Fruit fly (Drosophila melanogaster) whole organism, embryonic: ENCODE measurements around the gene RpL37A.
A peak's percentile ranks its signal among the peaks of the same experiment; 100 is the strongest.

Source experiments
- Ada2b ChIP-seq: fragments of 200-800 bp; sonication (Bioruptor generic); IDR thresholded peaks from 2 replicates; pipeline ENCODE4 v1.3.6; 2022; ENCODE audit warnings: missing biosample characterization, missing genetic modification characterization
- Adf1 ChIP-seq: fragments of 200-800 bp; sonication (Bioruptor generic); IDR thresholded peaks from 2 replicates; pipeline ENCODE4 v1.3.6; 2022; ENCODE audit warnings: missing biosample characterization, missing genetic modification characterization
- Antp ChIP-seq: fragments of 200-800 bp; sonication (Bioruptor generic); optimal IDR thresholded peaks from 3 replicates; lab custom pipeline; 2016; ENCODE audit warnings: missing biosample characterization, missing genetic modification characterization
- Atf3 ChIP-seq: fragments of 200-800 bp; sonication (Bioruptor generic); optimal IDR thresholded peaks from 3 replicates; lab custom pipeline; 2016; ENCODE audit warnings: missing biosample characterization, missing genetic modification characterization
- Atf6 ChIP-seq: fragments of 200-800 bp; sonication (Bioruptor generic); IDR thresholded peaks from 2 replicates; pipeline ENCODE4 v1.3.6; 2022; ENCODE audit warnings: missing biosample characterization, missing genetic modification characterization
- CG11560 ChIP-seq: fragments of 200-800 bp; sonication (Bioruptor generic); IDR thresholded peaks from 3 replicates; pipeline ENCODE4 v1.3.6; 2022; ENCODE audit warnings: missing biosample characterization, missing genetic modification characterization
- CG11696 ChIP-seq: fragments of 200-800 bp; sonication (Bioruptor generic); IDR thresholded peaks from 2 replicates; pipeline ENCODE4 v1.3.6; 2022; ENCODE audit warnings: missing biosample characterization, missing genetic modification characterization
- CG15514 ChIP-seq: fragments of 200-800 bp; sonication (Bioruptor generic); optimal IDR thresholded peaks from 3 replicates; lab custom pipeline; 2017; ENCODE audit warnings: missing biosample characterization, missing genetic modification characterization, mild to moderate bottlenecking, moderate library complexity, missing genetic modification reagents
- CG15601 ChIP-seq: fragments of 200-800 bp; sonication (Bioruptor generic); optimal IDR thresholded peaks from 3 replicates; lab custom pipeline; 2019; ENCODE audit warnings: missing biosample characterization, mild to moderate bottlenecking, missing genetic modification characterization, moderate library complexity
- CG17186 ChIP-seq: fragments of 200-800 bp; sonication (Bioruptor generic); optimal IDR thresholded peaks from 3 replicates; lab custom pipeline; 2017; ENCODE audit warnings: missing biosample characterization, missing genetic modification reagents, missing genetic modification characterization
- CG1832 ChIP-seq: fragments of 200-800 bp; sonication (Bioruptor generic); optimal IDR thresholded peaks from 2 replicates; lab custom pipeline; 2017; ENCODE audit warnings: missing biosample characterization, mild to moderate bottlenecking, missing genetic modification characterization, inconsistent platforms
- CG18619 ChIP-seq: fragments of 200-800 bp; sonication (Bioruptor generic); optimal IDR thresholded peaks from 3 replicates; lab custom pipeline; 2017; ENCODE audit warnings: missing biosample characterization, mild to moderate bottlenecking, missing genetic modification characterization
- CG32767 ChIP-seq: fragments of 200-800 bp; sonication (Bioruptor generic); IDR thresholded peaks from 2 replicates; pipeline ENCODE4 v1.3.6; 2022; ENCODE audit warnings: missing biosample characterization, missing genetic modification characterization
- CG6272 ChIP-seq: fragments of 200-800 bp; sonication (Bioruptor generic); IDR thresholded peaks from 2 replicates; pipeline ENCODE4 v1.3.6; 2022; ENCODE audit warnings: missing biosample characterization, missing genetic modification characterization
- CG7357 ChIP-seq: fragments of 200-800 bp; sonication (Bioruptor generic); IDR thresholded peaks from 3 replicates; pipeline ENCODE4 v1.3.6; 2022; ENCODE audit warnings: missing biosample characterization, missing genetic modification characterization
- CG7556 ChIP-seq: fragments of 200-800 bp; sonication (Bioruptor generic); optimal IDR thresholded peaks from 2 replicates; lab custom pipeline; 2017; ENCODE audit warnings: missing biosample characterization, mild to moderate bottlenecking, missing genetic modification characterization
- CG7745 ChIP-seq: fragments of 200-800 bp; sonication (Bioruptor generic); optimal IDR thresholded peaks from 2 replicates; lab custom pipeline; 2018; ENCODE audit warnings: missing biosample characterization, mild to moderate bottlenecking, missing genetic modification characterization, moderate library complexity
- CG7963 ChIP-seq: fragments of 200-800 bp; sonication (Bioruptor generic); IDR thresholded peaks from 3 replicates; pipeline ENCODE4 v1.3.6; 2022; ENCODE audit warnings: missing biosample characterization, missing genetic modification characterization; ENCODE audit not compliant: partially characterized antibody
- CG8388 ChIP-seq: fragments of 200-800 bp; sonication (Bioruptor generic); optimal IDR thresholded peaks from 2 replicates; lab custom pipeline; 2019; ENCODE audit warnings: missing biosample characterization, mild to moderate bottlenecking, missing genetic modification characterization, moderate library complexity
- D19B ChIP-seq: fragments of 200-800 bp; sonication (Bioruptor generic); optimal IDR thresholded peaks from 2 replicates; lab custom pipeline; 2017; ENCODE audit warnings: missing biosample characterization, mild to moderate bottlenecking, missing genetic modification characterization
- Doc2 ChIP-seq: fragments of 200-800 bp; sonication (Bioruptor generic); IDR thresholded peaks from 2 replicates; pipeline ENCODE4 v1.3.6; 2022; ENCODE audit warnings: missing biosample characterization, missing genetic modification characterization
- HmgZ ChIP-seq: fragments of 200-800 bp; sonication (Bioruptor generic); optimal IDR thresholded peaks from 2 replicates; lab custom pipeline; 2018; ENCODE audit warnings: missing biosample characterization, mild to moderate bottlenecking, missing genetic modification characterization
- Hr3 ChIP-seq: fragments of 200-800 bp; sonication (Bioruptor generic); optimal IDR thresholded peaks from 3 replicates; lab custom pipeline; 2016; ENCODE audit warnings: missing biosample characterization, missing genetic modification characterization
- Lim3 ChIP-seq: fragments of 200-800 bp; sonication (Bioruptor generic); IDR thresholded peaks from 2 replicates; pipeline ENCODE4 v1.3.6; 2022; ENCODE audit warnings: missing biosample characterization, missing genetic modification characterization
- MBD-R2 ChIP-seq: fragments of 200-800 bp; sonication (Bioruptor generic); IDR thresholded peaks from 2 replicates; pipeline ENCODE4 v1.3.6; 2022; ENCODE audit warnings: missing biosample characterization, missing genetic modification characterization
- Mad ChIP-seq: fragments of 200-800 bp; sonication (Bioruptor generic); optimal IDR thresholded peaks from 2 replicates; lab custom pipeline; 2016; ENCODE audit warnings: missing biosample characterization, missing genetic modification characterization
- Med ChIP-seq: fragments of 200-800 bp; sonication (Bioruptor generic); peaks from one replicate; lab custom pipeline; 2016; ENCODE audit warnings: missing biosample characterization, missing genetic modification characterization, mild to moderate bottlenecking, inconsistent platforms, moderate library complexity
- Neu2 ChIP-seq: fragments of 200-800 bp; sonication (Bioruptor generic); optimal IDR thresholded peaks from 3 replicates; lab custom pipeline; 2016; ENCODE audit warnings: missing biosample characterization, missing genetic modification characterization, borderline replicate concordance
- Nf-YA ChIP-seq: fragments of 200-800 bp; sonication (Bioruptor generic); IDR thresholded peaks from 2 replicates; pipeline ENCODE4 v1.3.6; 2022; ENCODE audit warnings: missing biosample characterization, missing genetic modification characterization
- Spps ChIP-seq: fragments of 200-800 bp; sonication (Bioruptor generic); optimal IDR thresholded peaks from 2 replicates; lab custom pipeline; 2018; ENCODE audit warnings: missing biosample characterization, mild to moderate bottlenecking, missing genetic modification characterization
- Trl ChIP-seq, 3 experiments: fragments of >200 bp in 2 of 3; fragments of 200-800 bp in 1 of 3; sonication (Bioruptor generic) in 1 of 3; optimal IDR thresholded peaks; 2 replicates in 1 of 3; 3 replicates in 2 of 3; lab custom pipeline; 2016 to 2017; ENCODE audit warnings: missing biosample characterization in 1 of 3, missing genetic modification characterization in 1 of 3
- Vsx1 ChIP-seq: fragments of 200-800 bp; sonication (Bioruptor generic); optimal IDR thresholded peaks from 2 replicates; lab custom pipeline; 2017; ENCODE audit warnings: missing biosample characterization, mild to moderate bottlenecking, missing genetic modification characterization, missing genetic modification reagents
- YL-1 ChIP-seq: fragments of 200-800 bp; sonication (Bioruptor generic); optimal IDR thresholded peaks from 3 replicates; lab custom pipeline; 2017; ENCODE audit warnings: missing biosample characterization, mild to moderate bottlenecking, missing genetic modification characterization
- amos ChIP-seq: fragments of 200-800 bp; sonication (Bioruptor generic); IDR thresholded peaks from 2 replicates; pipeline ENCODE4 v1.3.6; 2022; ENCODE audit warnings: missing biosample characterization, missing genetic modification characterization; ENCODE audit not compliant: partially characterized antibody
- bab2 ChIP-seq: fragments of 200-800 bp; sonication (Bioruptor generic); optimal IDR thresholded peaks from 2 replicates; lab custom pipeline; 2016; ENCODE audit warnings: missing biosample characterization, missing genetic modification characterization
- bsh ChIP-seq, 2 experiments: fragments of 200-800 bp; sonication (Bioruptor generic); optimal IDR thresholded peaks; 2 replicates each; lab custom pipeline; 2017 to 2018; ENCODE audit warnings: mild to moderate bottlenecking in 2 of 2, missing biosample characterization in 2 of 2, missing genetic modification characterization in 2 of 2, moderate library complexity in 1 of 2
- cad ChIP-seq: fragments of >200 bp; optimal IDR thresholded peaks from 2 replicates; lab custom pipeline; 2017; ENCODE audit warnings: missing biosample characterization, missing genetic modification characterization
- gce ChIP-seq: fragments of 200-800 bp; sonication (Bioruptor generic); IDR thresholded peaks from 3 replicates; pipeline ENCODE4 v1.3.6; 2022; ENCODE audit warnings: missing biosample characterization, missing genetic modification characterization
- grn ChIP-seq: fragments of 200-800 bp; sonication (Bioruptor generic); optimal IDR thresholded peaks from 3 replicates; lab custom pipeline; 2017; ENCODE audit warnings: missing biosample characterization, missing genetic modification characterization
- lilli ChIP-seq: fragments of 200-800 bp; sonication (Bioruptor generic); optimal IDR thresholded peaks from 3 replicates; lab custom pipeline; 2016; ENCODE audit warnings: missing biosample characterization, missing genetic modification characterization
- mirr ChIP-seq: fragments of 200-800 bp; sonication (Bioruptor generic); optimal IDR thresholded peaks from 3 replicates; lab custom pipeline; 2018; ENCODE audit warnings: missing biosample characterization, mild to moderate bottlenecking, missing genetic modification characterization
- org-1 ChIP-seq: fragments of 200-800 bp; sonication (Bioruptor generic); optimal IDR thresholded peaks from 2 replicates; lab custom pipeline; 2017; ENCODE audit warnings: missing biosample characterization, missing genetic modification characterization
- pros ChIP-seq: fragments of 200-800 bp; sonication (Bioruptor generic); optimal IDR thresholded peaks from 3 replicates; lab custom pipeline; 2019; ENCODE audit warnings: missing biosample characterization, mild to moderate bottlenecking, missing genetic modification characterization, moderate library complexity
- pum ChIP-seq: fragments of 200-800 bp; sonication (Bioruptor generic); optimal IDR thresholded peaks from 2 replicates; lab custom pipeline; 2016; ENCODE audit warnings: missing biosample characterization, missing genetic modification characterization
- sens-2 ChIP-seq: fragments of 200-800 bp; sonication (Bioruptor generic); IDR thresholded peaks from 2 replicates; pipeline ENCODE4 v1.3.6; 2022; ENCODE audit warnings: missing biosample characterization, missing genetic modification characterization
- shn ChIP-seq: fragments of 200-800 bp; sonication (Bioruptor generic); optimal IDR thresholded peaks from 3 replicates; lab custom pipeline; 2016; ENCODE audit warnings: missing biosample characterization, missing genetic modification characterization
- tgo ChIP-seq: fragments of 200-800 bp; sonication (Bioruptor generic); IDR thresholded peaks from 3 replicates; pipeline ENCODE4 v1.3.6; 2022; ENCODE audit warnings: missing biosample characterization, missing genetic modification characterization
- tna ChIP-seq: fragments of 200-800 bp; sonication (Bioruptor generic); IDR thresholded peaks from 2 replicates; pipeline ENCODE4 v1.3.6; 2022; ENCODE audit warnings: missing biosample characterization, missing genetic modification characterization; ENCODE audit not compliant: partially characterized antibody
- unpg ChIP-seq: fragments of 200-800 bp; sonication (Bioruptor generic); optimal IDR thresholded peaks from 3 replicates; lab custom pipeline; 2018; ENCODE audit warnings: missing biosample characterization, mild to moderate bottlenecking, missing genetic modification characterization, moderate library complexity
- usp ChIP-seq: fragments of >200 bp; optimal IDR thresholded peaks from 2 replicates; lab custom pipeline; 2017; ENCODE audit warnings: missing biosample characterization, missing genetic modification characterization

Gene RpL37A

dm6 chr2L:5043495-5044146 is 27.1 kb upstream of the RpL37A start (continued):
- TF ChIP-seq unpg (GFP tag; lab: Kevin White, UChicago) (peak; percentile 31), Atf3 (GFP tag; lab: Kevin White, UChicago) (no peak), amos (no peak), Mad (GFP tag; lab: Kevin White, UChicago) (peak; percentile 38), pum (GFP tag; lab: Kevin White, UChicago) (peak; percentile 40), Doc2 (no peak), CG17186 (GFP tag; lab: Kevin White, UChicago) (no peak), YL-1 (GFP tag; lab: Kevin White, UChicago) (no peak), shn (GFP tag; lab: Kevin White, UChicago) (peak; percentile 15), MBD-R2 (peak; percentile 24; the same call in 1 of the 2 replicates), CG7963 (no peak), CG15601 (tag; lab: Kevin White, UChicago) (peak; percentile 4), Antp (GFP tag; lab: Kevin White, UChicago) (peak; percentile 32), CG1832 (GFP tag; lab: Kevin White, UChicago) (peak; percentile 76), HmgZ (tag; lab: Kevin White, UChicago) (no peak), lilli (GFP tag; lab: Kevin White, UChicago) (peak; percentile 57), gce (GFP tag; lab: Robert Waterston, UW) (no peak), Hr3 (GFP tag; lab: Kevin White, UChicago) (peak; percentile 64), Trl (optimal IDR thresholded peaks at IDR 0.05; lab: Kevin White, UChicago) (no peak), Trl (GFP tag; optimal IDR thresholded peaks at IDR 0.05; lab: Kevin White, UChicago) (peak; percentile 46), D19B (peak; percentile 10), sens-2 (GFP tag; lab: Robert Waterston, UW) (no peak), org-1 (GFP tag; lab: Kevin White, UChicago) (no peak), CG8388 (GFP tag; lab: Kevin White, UChicago) (peak; percentile 27), Nf-YA (GFP tag; lab: Robert Waterston, UW) (no peak), tgo (GFP tag; lab: Robert Waterston, UW) (peak; percentile 49; the same call in 2 of the 3 replicates), CG7556 (GFP tag; lab: Kevin White, UChicago) (peak; percentile 4), cad (no peak), CG7745 (tag; lab: Kevin White, UChicago) (no peak), CG32767 (GFP tag; lab: Robert Waterston, UW) (0 out of 2 replicates have a peak, but pooled peaks have one; percentile 31), Atf6 (GFP tag; lab: Robert Waterston, UW) (peak; percentile 63), CG6272 (GFP tag; lab: Robert Waterston, UW) (peak; percentile 23; the same call in 1 of the 2 replicates), usp (GFP tag; lab: Kevin White, UChicago) (no peak), CG18619 (GFP tag; lab: Kevin White, UChicago) (peak; percentile 50), bsh (GFP tag; optimal IDR thresholded peaks at IDR 0.05; lab: Kevin White, UChicago) (peak; percentile 17 to 33), CG11560 (no peak), pros (GFP tag; lab: Kevin White, UChicago) (no peak), mirr (GFP tag; lab: Kevin White, UChicago) (no peak), Neu2 (GFP tag; lab: Kevin White, UChicago) (no peak), CG11696 (GFP tag; lab: Robert Waterston, UW) (no peak), CG7357 (no peak), tna (GFP tag; lab: Robert Waterston, UW) (no peak), Med (GFP tag; lab: Kevin White, UChicago) (peak; percentile 76), grn (no peak), bab2 (GFP tag; lab: Kevin White, UChicago) (no peak), Ada2b (no peak), CG15514 (GFP tag; lab: Kevin White, UChicago) (no peak), Adf1 (GFP tag; lab: Robert Waterston, UW) (no peak), Lim3 (GFP tag; lab: Robert Waterston, UW) (no peak), Vsx1 (GFP tag; lab: Kevin White, UChicago) (no peak), Spps (no peak)
